Fruit fly (Drosophila melanogaster) whole organism, embryonic: Measurements from ENCODE around the gene Megf8.

Experiments
- Asciz ChIP-seq: fragments of 200-800 bp; sonication (Bioruptor generic); optimal IDR thresholded peaks from 2 replicates; lab custom pipeline; 2017; ENCODE audit warnings: missing biosample characterization, mild to moderate bottlenecking, missing genetic modification characterization, missing genetic modification reagents
- Awh ChIP-seq: fragments of 200-800 bp; sonication (Bioruptor generic); IDR thresholded peaks from 2 replicates; pipeline ENCODE4, ENCODE4 v1.3.6; 2022; ENCODE audit warnings: missing biosample characterization, missing genetic modification characterization
- B-H1 ChIP-seq: fragments of 200-800 bp; sonication (Bioruptor generic); IDR thresholded peaks from 3 replicates; pipeline ENCODE4 v1.3.6; 2022; ENCODE audit warnings: missing biosample characterization, missing genetic modification characterization
- CG11093 ChIP-seq: fragments of 200-800 bp; sonication (Bioruptor generic); IDR thresholded peaks from 3 replicates; pipeline ENCODE4 v1.3.6; 2022; ENCODE audit warnings: missing biosample characterization, missing genetic modification characterization
- CG12155 ChIP-seq: fragments of 200-800 bp; sonication (Bioruptor generic); optimal IDR thresholded peaks from 3 replicates; lab custom pipeline; 2016; ENCODE audit warnings: missing biosample characterization, missing genetic modification characterization
- CG12744 ChIP-seq: fragments of 200-800 bp; sonication (Bioruptor generic); optimal IDR thresholded peaks from 2 replicates; lab custom pipeline; 2016; ENCODE audit warnings: missing biosample characterization, missing genetic modification characterization
- CG13424 ChIP-seq: fragments of 200-800 bp; sonication (Bioruptor generic); optimal IDR thresholded peaks from 2 replicates; lab custom pipeline; 2019; ENCODE audit warnings: missing biosample characterization, mild to moderate bottlenecking, missing genetic modification characterization, moderate library complexity
- CG14860 ChIP-seq: fragments of 200-800 bp; sonication (Bioruptor generic); IDR thresholded peaks from 3 replicates; pipeline ENCODE4 v1.3.6; 2022; ENCODE audit warnings: missing biosample characterization, missing genetic modification characterization; ENCODE audit not compliant: partially characterized antibody
- CG15514 ChIP-seq: fragments of 200-800 bp; sonication (Bioruptor generic); optimal IDR thresholded peaks from 3 replicates; lab custom pipeline; 2017; ENCODE audit warnings: missing biosample characterization, missing genetic modification characterization, mild to moderate bottlenecking, moderate library complexity, missing genetic modification reagents
- CG17361 ChIP-seq: fragments of 200-800 bp; sonication (Bioruptor generic); IDR thresholded peaks from 3 replicates; pipeline ENCODE4 v1.3.6; 2022; ENCODE audit warnings: missing biosample characterization, missing genetic modification characterization
- CG17612 ChIP-seq: fragments of 200-800 bp; sonication (Bioruptor generic); IDR thresholded peaks from 2 replicates; pipeline ENCODE4 v1.3.6; 2022; ENCODE audit warnings: missing biosample characterization, missing genetic modification characterization
- CG18262 ChIP-seq: fragments of 200-800 bp; optimal IDR thresholded peaks from 3 replicates; lab custom pipeline; 2019; ENCODE audit warnings: missing biosample characterization, mild to moderate bottlenecking, missing genetic modification characterization, moderate library complexity
- CG30020 ChIP-seq: fragments of 200-800 bp; optimal IDR thresholded peaks from 2 replicates; lab custom pipeline; 2019; ENCODE audit warnings: missing biosample characterization, mild to moderate bottlenecking, missing genetic modification characterization, moderate library complexity
- CG33557 ChIP-seq: fragments of 200-800 bp; sonication (Bioruptor generic); optimal IDR thresholded peaks from 2 replicates; lab custom pipeline; 2019; ENCODE audit warnings: missing biosample characterization, mild to moderate bottlenecking, missing genetic modification characterization, moderate library complexity
- CG3838 ChIP-seq: fragments of 200-800 bp; sonication (Bioruptor generic); optimal IDR thresholded peaks from 3 replicates; lab custom pipeline; 2016; ENCODE audit warnings: missing biosample characterization, missing genetic modification characterization
- CG4730 ChIP-seq: fragments of 200-800 bp; sonication (Bioruptor generic); IDR thresholded peaks from 2 replicates; pipeline ENCODE4 v1.3.6; 2022; ENCODE audit warnings: missing biosample characterization, missing genetic modification characterization
- CG6254 ChIP-seq: fragments of 200-800 bp; sonication (Bioruptor generic); optimal IDR thresholded peaks from 3 replicates; lab custom pipeline; 2017; ENCODE audit warnings: mild to moderate bottlenecking, missing biosample characterization, missing genetic modification reagents, missing genetic modification characterization
- CG7556 ChIP-seq: fragments of 200-800 bp; sonication (Bioruptor generic); optimal IDR thresholded peaks from 2 replicates; lab custom pipeline; 2017; ENCODE audit warnings: missing biosample characterization, mild to moderate bottlenecking, missing genetic modification characterization
- CG7745 ChIP-seq: fragments of 200-800 bp; sonication (Bioruptor generic); optimal IDR thresholded peaks from 2 replicates; lab custom pipeline; 2018; ENCODE audit warnings: missing biosample characterization, mild to moderate bottlenecking, missing genetic modification characterization, moderate library complexity
- CG9215 ChIP-seq: fragments of 200-800 bp; sonication (Bioruptor generic); IDR thresholded peaks from 2 replicates; pipeline ENCODE4 v1.3.6; 2022; ENCODE audit warnings: missing biosample characterization, missing genetic modification characterization
- CG9609 ChIP-seq: fragments of 200-800 bp; sonication (Bioruptor generic); optimal IDR thresholded peaks from 3 replicates; lab custom pipeline; 2016; ENCODE audit warnings: missing biosample characterization, missing genetic modification characterization
- CG9876 ChIP-seq: fragments of 200-800 bp; sonication (Bioruptor generic); optimal IDR thresholded peaks from 2 replicates; lab custom pipeline; 2016; ENCODE audit warnings: missing biosample characterization, missing genetic modification characterization
- Doc2 ChIP-seq: fragments of 200-800 bp; sonication (Bioruptor generic); IDR thresholded peaks from 2 replicates; pipeline ENCODE4 v1.3.6; 2022; ENCODE audit warnings: missing biosample characterization, missing genetic modification characterization
- E2f2 ChIP-seq: fragments of 200-800 bp; sonication (Bioruptor generic); IDR thresholded peaks from 2 replicates; pipeline ENCODE4 v1.3.6; 2022; ENCODE audit warnings: missing biosample characterization, missing genetic modification characterization
- Fer1 ChIP-seq: fragments of 200-800 bp; sonication (Bioruptor generic); optimal IDR thresholded peaks from 2 replicates; lab custom pipeline; 2017; ENCODE audit warnings: missing biosample characterization, mild to moderate bottlenecking, missing genetic modification characterization
- Gsc ChIP-seq: fragments of 200-800 bp; sonication (Bioruptor generic); IDR thresholded peaks from 2 replicates; pipeline ENCODE4 v1.3.6; 2022; ENCODE audit warnings: missing biosample characterization, missing genetic modification characterization
- HLHmδ ChIP-seq: fragments of 200-800 bp; sonication (Bioruptor generic); optimal IDR thresholded peaks from 2 replicates; lab custom pipeline; 2018; ENCODE audit warnings: missing biosample characterization, mild to moderate bottlenecking, missing genetic modification characterization, moderate library complexity
- Hr51 ChIP-seq, 2 experiments: fragments of 200-800 bp; sonication (Bioruptor generic); optimal IDR thresholded peaks; 2 replicates in 1 of 2; 3 replicates in 1 of 2; lab custom pipeline; 2016 to 2018; ENCODE audit warnings: missing biosample characterization in 2 of 2, missing genetic modification characterization in 2 of 2, mild to moderate bottlenecking in 1 of 2, moderate library complexity in 1 of 2
- Mad ChIP-seq: fragments of 200-800 bp; sonication (Bioruptor generic); optimal IDR thresholded peaks from 2 replicates; lab custom pipeline; 2016; ENCODE audit warnings: missing biosample characterization, missing genetic modification characterization
- Stat92E ChIP-seq, 3 experiments: fragments of >200 bp in 2 of 3; fragments of 200-800 bp in 1 of 3; sonication (Bioruptor generic) in 1 of 3; optimal IDR thresholded peaks; 2 replicates each; lab custom pipeline; 2017 to 2019; ENCODE audit warnings: missing biosample characterization in 3 of 3, missing genetic modification characterization in 3 of 3, mild to moderate bottlenecking in 1 of 3, moderate library complexity in 1 of 3
- YL-1 ChIP-seq: fragments of 200-800 bp; sonication (Bioruptor generic); optimal IDR thresholded peaks from 3 replicates; lab custom pipeline; 2017; ENCODE audit warnings: missing biosample characterization, mild to moderate bottlenecking, missing genetic modification characterization
- crol ChIP-seq: fragments of 200-800 bp; sonication (Bioruptor generic); IDR thresholded peaks from 2 replicates; pipeline ENCODE4 v1.3.6; 2022; ENCODE audit warnings: missing biosample characterization, missing genetic modification characterization
- gfzf ChIP-seq: fragments of 200-800 bp; sonication (Bioruptor generic); optimal IDR thresholded peaks from 2 replicates; lab custom pipeline; 2016; ENCODE audit warnings: missing biosample characterization, mild to moderate bottlenecking, missing genetic modification characterization, moderate library complexity
- knrl ChIP-seq: fragments of 200-800 bp; sonication (Bioruptor generic); IDR thresholded peaks from 3 replicates; pipeline ENCODE4 v1.3.6; 2022; ENCODE audit warnings: missing biosample characterization, missing genetic modification characterization; ENCODE audit not compliant: partially characterized antibody
- lab ChIP-seq: fragments of 200-800 bp; sonication (Bioruptor generic); optimal IDR thresholded peaks from 3 replicates; lab custom pipeline; 2017; ENCODE audit warnings: missing biosample characterization, missing genetic modification characterization, mild to moderate bottlenecking, moderate library complexity, missing genetic modification reagents
- odd ChIP-seq: fragments of 200-800 bp; sonication (Bioruptor generic); optimal IDR thresholded peaks from 2 replicates; lab custom pipeline; 2017; ENCODE audit warnings: missing biosample characterization, mild to moderate bottlenecking, missing genetic modification characterization
- org-1 ChIP-seq: fragments of 200-800 bp; sonication (Bioruptor generic); optimal IDR thresholded peaks from 2 replicates; lab custom pipeline; 2017; ENCODE audit warnings: missing biosample characterization, missing genetic modification characterization
- peb ChIP-seq: fragments of 200-800 bp; sonication (Bioruptor generic); IDR thresholded peaks from 2 replicates; pipeline ENCODE4 v1.3.6; 2022; ENCODE audit warnings: missing biosample characterization, missing genetic modification characterization
- pnt ChIP-seq: fragments of 200-800 bp; sonication (Bioruptor generic); optimal IDR thresholded peaks from 3 replicates; lab custom pipeline; 2016; ENCODE audit warnings: missing biosample characterization, missing genetic modification characterization
- prd ChIP-seq, 3 experiments: fragments of >200 bp in 2 of 3; fragments of 200-800 bp in 1 of 3; sonication (Bioruptor generic) in 1 of 3; optimal IDR thresholded peaks in 2 of 3; IDR thresholded peaks in 1 of 3; 2 replicates in 2 of 3; 3 replicates in 1 of 3; pipeline versions ENCODE4 v1.3.6 to Lab custom; 2017 to 2022; ENCODE audit warnings: missing biosample characterization in 1 of 3, missing genetic modification characterization in 1 of 3
- slp2 ChIP-seq: fragments of 200-800 bp; sonication (Bioruptor generic); optimal IDR thresholded peaks from 2 replicates; lab custom pipeline; 2016; ENCODE audit warnings: missing biosample characterization, missing genetic modification characterization
- tll ChIP-seq, 2 experiments: fragments of 200-800 bp in 1 of 2; fragments of >200 bp in 1 of 2; sonication (Bioruptor generic) in 1 of 2; optimal IDR thresholded peaks; 2 replicates each; lab custom pipeline; 2017 to 2019; ENCODE audit warnings: missing biosample characterization in 2 of 2, missing genetic modification characterization in 2 of 2, mild to moderate bottlenecking in 1 of 2, moderate library complexity in 1 of 2
- toy ChIP-seq: fragments of 200-800 bp; sonication (Bioruptor generic); IDR thresholded peaks from 2 replicates; pipeline ENCODE4 v1.3.6; 2022; ENCODE audit warnings: missing biosample characterization, missing genetic modification characterization
- twi ChIP-seq: fragments of 200-800 bp; optimal IDR thresholded peaks from 2 replicates; lab custom pipeline; 2019; ENCODE audit warnings: missing biosample characterization, mild to moderate bottlenecking, missing genetic modification characterization, moderate library complexity

Megf8 gene

dm6 chr2L:8100489-8101352 is 57.5 kb downstream of the Megf8 start (continued):
- no peak for TF ChIP-seq Gsc (GFP tag; lab: Robert Waterston, UW)
- no peak for TF ChIP-seq CG12744
- TF ChIP-seq slp2 (GFP tag; lab: Kevin White, UChicago) = no peak
- TF ChIP-seq E2f2 (GFP tag; lab: Robert Waterston, UW) = no peak; the same call in 1 of the 2 replicates
- TF ChIP-seq CG11093 (GFP tag; lab: Robert Waterston, UW) = no peak
- TF ChIP-seq odd = peak; percentile 32
- peak; percentile 31; the same call in 1 of the 3 replicates for TF ChIP-seq CG17361 (GFP tag; lab: Robert Waterston, UW)
- TF ChIP-seq Hr51 (GFP tag; optimal IDR thresholded peaks at IDR 0.05; lab: Kevin White, UChicago) = peak in 1 of 2 experiments; percentile 45
- peak; percentile 12 for TF ChIP-seq CG7556
- TF ChIP-seq toy (GFP tag; lab: Robert Waterston, UW) = no peak
- TF ChIP-seq gfzf (GFP tag; lab: Kevin White, UChicago) = no peak
- no peak for TF ChIP-seq CG12155
- no peak for TF ChIP-seq HLHmδ
- no peak for TF ChIP-seq peb (GFP tag; lab: Robert Waterston, UW)
- no peak for TF ChIP-seq CG15514 (GFP tag; lab: Kevin White, UChicago)
- TF ChIP-seq CG9876 (GFP tag; lab: Kevin White, UChicago) = no peak
- no peak for TF ChIP-seq CG13424 (tag; lab: Kevin White, UChicago)
- no peak for TF ChIP-seq CG33557 (GFP tag; lab: Kevin White, UChicago)
- TF ChIP-seq CG4730 (GFP tag; lab: Robert Waterston, UW) = no peak
- peak; percentile 23 for TF ChIP-seq Asciz (GFP tag; lab: Kevin White, UChicago)
- no peak for TF ChIP-seq CG7745 (tag; lab: Kevin White, UChicago)
- TF ChIP-seq CG9215 (GFP tag; lab: Robert Waterston, UW) = no peak
- TF ChIP-seq CG18262 = peak; percentile 61
- peak; percentile 64 for TF ChIP-seq lab (GFP tag; lab: Kevin White, UChicago)
- TF ChIP-seq pnt (GFP tag; lab: Kevin White, UChicago) = no peak
- TF ChIP-seq prd (optimal IDR thresholded peaks at IDR 0.05; lab: Kevin White, UChicago) = peak; percentile 10 to 71
- peak; percentile 12; the same call in 1 of the 3 replicates for TF ChIP-seq prd (GFP tag; IDR thresholded peaks at IDR 0.05; lab: Robert Waterston, UW)
- TF ChIP-seq Awh (GFP tag; lab: Robert Waterston, UW) = peak; percentile 29; the same call in 1 of the 2 replicates
- no peak for TF ChIP-seq CG30020
- TF ChIP-seq CG6254 = peak; percentile 23
- TF ChIP-seq Stat92E (GFP tag; optimal IDR thresholded peaks at IDR 0.05; lab: Kevin White, UChicago) = peak in 1 of 3 experiments; percentile 62
- TF ChIP-seq crol = no peak
- TF ChIP-seq B-H1 = no peak
- no peak for TF ChIP-seq CG9609 (GFP tag; lab: Kevin White, UChicago)
- TF ChIP-seq Doc2 (GFP tag; lab: Robert Waterston, UW) = no peak
- TF ChIP-seq Mad (GFP tag; lab: Kevin White, UChicago) = no peak
- TF ChIP-seq YL-1 (GFP tag; lab: Kevin White, UChicago) = no peak
- TF ChIP-seq CG14860 = no peak
- TF ChIP-seq tll (GFP tag; optimal IDR thresholded peaks at IDR 0.05; lab: Kevin White, UChicago) = peak in 1 of 2 experiments; percentile 53
- no peak for TF ChIP-seq knrl (GFP tag; lab: Robert Waterston, UW)
- TF ChIP-seq CG3838 (GFP tag; lab: Kevin White, UChicago) = no peak
- 0 out of 2 replicates have a peak, but pooled peaks have one; percentile 25 for TF ChIP-seq CG17612 (GFP tag; lab: Robert Waterston, UW)
- TF ChIP-seq org-1 (GFP tag; lab: Kevin White, UChicago) = peak; percentile 16
- peak; percentile 11 for TF ChIP-seq Fer1 (GFP tag; lab: Kevin White, UChicago)
- TF ChIP-seq twi (tag; lab: Kevin White, UChicago) = peak; percentile 53
